Worm (Caenorhabditis elegans): Measurements from ENCODE around the gene T05C1.5.
A peak's percentile ranks its signal among the peaks of the same experiment; 100 is the strongest.

T05C1.5 gene

ce11 chrII:4478303-4478702, 12.3 kb downstream of the T05C1.5 start, which contains the start of gene T05C1.1:
T05C1.1 (plus strand) TSS chrII:4478603.
- no peak for TF ChIP-seq lin-13 (GFP tag; optimal IDR thresholded peaks at IDR 0.05)
- TF ChIP-seq snpc-4 (tag; optimal IDR thresholded peaks at IDR 0.05) = no peak
- no peak for TF ChIP-seq egl-43 (GFP tag; IDR thresholded peaks at IDR 0.05)
- no peak for TF ChIP-seq spr-3 (GFP tag; optimal IDR thresholded peaks at IDR 0.05)
- no peak for TF ChIP-seq madf-5 (GFP tag; IDR thresholded peaks at IDR 0.05)
- TF ChIP-seq tra-1 (GFP tag; IDR thresholded peaks at IDR 0.05) = no peak
- no peak for TF ChIP-seq pha-4 (GFP tag; IDR thresholded peaks at IDR 0.05)
- no peak for TF ChIP-seq pha-4 (tag; optimal IDR thresholded peaks at IDR 0.05)
- no peak for TF ChIP-seq mxl-2 (GFP tag; conservative IDR thresholded peaks at IDR 0.05)
- TF ChIP-seq sdz-12 (GFP tag; optimal IDR thresholded peaks at IDR 0.05) = no peak
- TF ChIP-seq vab-7 (GFP tag; IDR thresholded peaks at IDR 0.05) = no peak
- no peak for TF ChIP-seq dve-1 (tag; optimal IDR thresholded peaks at IDR 0.05; ENCODE audit: insufficient read depth)
- TF ChIP-seq nhr-10 (tag; optimal IDR thresholded peaks at IDR 0.05) = no peak
- no peak for TF ChIP-seq ceh-44 (GFP tag; IDR thresholded peaks at IDR 0.05)
- TF ChIP-seq ces-1 (GFP tag; optimal IDR thresholded peaks at IDR 0.05) = no peak
- no peak for TF ChIP-seq nhr-237 (tag; optimal IDR thresholded peaks at IDR 0.05)
- no peak for TF ChIP-seq lin-1 (GFP tag; IDR thresholded peaks at IDR 0.05)
- TF ChIP-seq dmd-9 (GFP tag; IDR thresholded peaks at IDR 0.05) = no peak
- no peak for TF ChIP-seq lin-29 (GFP tag; IDR thresholded peaks at IDR 0.05)
- no peak for TF ChIP-seq aha-1 (tag)
- TF ChIP-seq duxl-1 (tag; optimal IDR thresholded peaks at IDR 0.05; ENCODE audit: poor library complexity) = no peak

ce11 chrII:4474005-4474655, 16.5 kb downstream of the T05C1.5 start:
- TF ChIP-seq arid-1 (GFP tag; conservative IDR thresholded peaks at IDR 0.05) = no peak
- TF ChIP-seq lin-38 (GFP tag; IDR thresholded peaks at IDR 0.05) = no peak
- no peak for TF ChIP-seq dmd-6 (GFP tag; IDR thresholded peaks at IDR 0.05)
- no peak for TF ChIP-seq dmd-9 (GFP tag; IDR thresholded peaks at IDR 0.05)
- no peak for TF ChIP-seq egl-43 (GFP tag; IDR thresholded peaks at IDR 0.05)
- TF ChIP-seq nhr-42 (GFP tag; IDR thresholded peaks at IDR 0.05) = no peak
- no peak for TF ChIP-seq attf-4 (tag; optimal IDR thresholded peaks at IDR 0.05)
- TF ChIP-seq ceh-28 (tag; optimal IDR thresholded peaks at IDR 0.05) = no peak
- no peak for TF ChIP-seq sdz-12 (GFP tag; optimal IDR thresholded peaks at IDR 0.05)
- TF ChIP-seq ceh-20 (GFP tag; IDR thresholded peaks at IDR 0.05) = no peak
- no peak for TF ChIP-seq snpc-1.2 (GFP tag; IDR thresholded peaks at IDR 0.05)
- TF ChIP-seq ZK337.2 (GFP tag; IDR thresholded peaks at IDR 0.05) = no peak
- no peak for TF ChIP-seq F10B5.3 (tag; optimal IDR thresholded peaks at IDR 0.05)
- TF ChIP-seq nhr-6 (tag; optimal IDR thresholded peaks at IDR 0.05) = no peak
- no peak for TF ChIP-seq mes-2 (tag; optimal IDR thresholded peaks at IDR 0.05; ENCODE audit: poor library complexity, severe bottlenecking)
- no peak for TF ChIP-seq nhr-10 (tag; optimal IDR thresholded peaks at IDR 0.05)
- no peak for TF ChIP-seq set-16 (GFP tag; IDR thresholded peaks at IDR 0.05)
- TF ChIP-seq T20F7.1 (GFP tag; optimal IDR thresholded peaks at IDR 0.05) = no peak
- no peak for TF ChIP-seq F44E2.7 (GFP tag; IDR thresholded peaks at IDR 0.05)
- no peak for TF ChIP-seq tag-97 (GFP tag; IDR thresholded peaks at IDR 0.05)

- TF ChIP-seq saeg-2 (GFP tag; IDR thresholded peaks at IDR 0.05) (no peak), unc-130 (GFP tag; optimal IDR thresholded peaks at IDR 0.05) (peak; percentile 52), Y48G9A.11 (GFP tag; IDR thresholded peaks at IDR 0.05) (0 out of 2 replicates have a peak, but pooled peaks have one; percentile 15), lin-38 (GFP tag; IDR thresholded peaks at IDR 0.05) (peak; percentile 34), ceh-28 (tag; optimal IDR thresholded peaks at IDR 0.05) (no peak)
These were observed 19.5 kb downstream of the T05C1.5 start, which contains the start of gene W06B4.1 for ce11 chrII:4470972-4471645. W06B4.1 (plus strand) TSS chrII:4471595.

Measured in whole organism, L4 larva.